Worm (Caenorhabditis elegans) whole organism, L1 larva: Measurements from ENCODE around the gene C04B4.6.

Experiments
- ama-1 ChIP-seq: fragments of 150-350 bp; optimal IDR thresholded peaks from 2 replicates; lab custom pipeline; 2014
- elt-2 ChIP-seq: sonication (generic microtip); optimal IDR thresholded peaks from 2 replicates; lab custom pipeline; 2016; ENCODE audit warnings: missing genetic modification characterization, mild to moderate bottlenecking, inconsistent platforms, missing compliant biosample characterization, missing genetic modification reagents
- lir-3 ChIP-seq: sonication (generic microtip); optimal IDR thresholded peaks from 2 replicates; lab custom pipeline; 2016; ENCODE audit warnings: mild to moderate bottlenecking, missing genetic modification characterization, moderate library complexity, missing compliant biosample characterization; ENCODE audit not compliant: poor library complexity
- mdl-1 ChIP-seq, 2 experiments: fragments of 150-350 bp; optimal IDR thresholded peaks; 2 replicates each; lab custom pipeline; 2014 to 2017; ENCODE audit warnings: missing biosample characterization in 2 of 2, missing genetic modification characterization in 2 of 2, inconsistent platforms in 1 of 2
- nhr-84 ChIP-seq: sonication (generic microtip); optimal IDR thresholded peaks from 2 replicates; lab custom pipeline; 2017; ENCODE audit warnings: missing biosample characterization, missing genetic modification characterization
- unc-62 ChIP-seq: fragments of 150-350 bp; optimal IDR thresholded peaks from 2 replicates; lab custom pipeline; 2014; ENCODE audit warnings: missing biosample characterization, missing genetic modification reagents, missing genetic modification characterization
- ztf-11 ChIP-seq, 2 experiments: sonication (generic microtip); optimal IDR thresholded peaks; 2 replicates each; lab custom pipeline; 2016 to 2017; ENCODE audit warnings: missing genetic modification characterization in 2 of 2, missing biosample characterization in 1 of 2, missing compliant biosample characterization in 1 of 2

ce11 chrX:12304231-12304630 is 28.8 kb upstream of the C04B4.6 start:
- no peak for TF ChIP-seq elt-2 (tag; lab: Kevin White, UChicago)
- TF ChIP-seq ztf-11 (tag; optimal IDR thresholded peaks at IDR 0.05; lab: Kevin White, UChicago) = no peak
- TF ChIP-seq ama-1 = no peak
- no peak for TF ChIP-seq lir-3 (tag; lab: Kevin White, UChicago)
- no peak for TF ChIP-seq mdl-1 (tag; optimal IDR thresholded peaks at IDR 0.05; lab: Kevin White, UChicago)
- TF ChIP-seq nhr-84 (tag; lab: Kevin White, UChicago) = no peak
- TF ChIP-seq unc-62 (GFP tag; lab: Kevin White, UChicago) = no peak
